Worm (Caenorhabditis elegans) whole organism, young adult: ENCODE data around the gene ZK688.1.

Experiments
- C06A6.2 ChIP-seq: fragments of 200-800 bp; sonication (Bioruptor generic); conservative IDR thresholded peaks from 2 replicates; pipeline ENCODE4 v1.3.6; 2022; ENCODE audit warnings: missing genetic modification characterization, missing compliant biosample characterization
- C17E4.6 ChIP-seq: fragments of 200-800 bp; sonication (Bioruptor generic); IDR thresholded peaks from 2 replicates; pipeline ENCODE4 v1.3.6; 2022; ENCODE audit warnings: missing genetic modification reagents, missing genetic modification characterization, missing compliant biosample characterization
- D2030.7 ChIP-seq: fragments of 200-800 bp; sonication (Bioruptor generic); IDR thresholded peaks from 2 replicates; pipeline ENCODE4 v1.3.6; 2022; ENCODE audit warnings: missing genetic modification reagents, missing genetic modification characterization, missing compliant biosample characterization
- F57A8.1 ChIP-seq: fragments of 200-800 bp; sonication (Bioruptor generic); optimal IDR thresholded peaks from 2 replicates; lab custom pipeline; 2018; ENCODE audit warnings: mild to moderate bottlenecking, missing genetic modification characterization, moderate library complexity, missing compliant biosample characterization
- K11D2.4 ChIP-seq: fragments of 200-800 bp; sonication (Bioruptor generic); IDR thresholded peaks from 2 replicates; pipeline ENCODE4 v1.3.6; 2022; ENCODE audit warnings: missing genetic modification reagents, missing genetic modification characterization, missing compliant biosample characterization
- K12H6.12 ChIP-seq: fragments of 200-800 bp; sonication (Bioruptor generic); optimal IDR thresholded peaks from 2 replicates; lab custom pipeline; 2018; ENCODE audit warnings: mild to moderate bottlenecking, missing genetic modification characterization, missing compliant biosample characterization
- Y53G8AR.9 ChIP-seq: fragments of 200-800 bp; sonication (Bioruptor generic); conservative IDR thresholded peaks from 2 replicates; pipeline ENCODE4 v1.3.6; 2022; ENCODE audit warnings: missing genetic modification reagents, missing genetic modification characterization, missing compliant biosample characterization
- Y67H2A.10 ChIP-seq: fragments of 200-800 bp; sonication (Bioruptor generic); conservative IDR thresholded peaks from 2 replicates; pipeline ENCODE4 v1.3.6; 2022; ENCODE audit warnings: missing genetic modification reagents, missing genetic modification characterization, missing compliant biosample characterization
- Y79H2A.3 ChIP-seq: fragments of 200-800 bp; sonication (Bioruptor generic); conservative IDR thresholded peaks from 2 replicates; pipeline ENCODE4 v1.3.6; 2022; ENCODE audit warnings: missing genetic modification reagents, missing genetic modification characterization, missing compliant biosample characterization
- ZK185.1 ChIP-seq: sonication (generic microtip); optimal IDR thresholded peaks from 2 replicates; lab custom pipeline; 2016; ENCODE audit warnings: mild to moderate bottlenecking, missing genetic modification characterization, missing compliant biosample characterization; ENCODE audit not compliant: poor library complexity, severe bottlenecking
- aptf-2 ChIP-seq: fragments of 200-800 bp; sonication (Bioruptor generic); conservative IDR thresholded peaks from 2 replicates; pipeline ENCODE4 v1.3.6; 2022; ENCODE audit warnings: missing genetic modification reagents, missing genetic modification characterization, missing compliant biosample characterization
- cebp-1 ChIP-seq, 2 experiments: fragments of 200-800 bp in 1 of 2; sonication (Bioruptor generic) in 1 of 2; sonication (generic microtip) in 1 of 2; IDR thresholded peaks in 1 of 2; optimal IDR thresholded peaks in 1 of 2; 2 replicates each; pipeline versions ENCODE4 v1.3.6 to Lab custom; 2017 to 2022; ENCODE audit warnings: missing compliant biosample characterization in 2 of 2, missing genetic modification characterization in 2 of 2, mild to moderate bottlenecking in 1 of 2, missing genetic modification reagents in 1 of 2, moderate library complexity in 1 of 2
- ceh-100 ChIP-seq: fragments of 200-800 bp; sonication (Bioruptor generic); IDR thresholded peaks from 2 replicates; pipeline ENCODE4 v1.3.6; 2022; ENCODE audit warnings: missing genetic modification reagents, missing genetic modification characterization, missing compliant biosample characterization
- ceh-27 ChIP-seq: fragments of 200-800 bp; sonication (Bioruptor generic); optimal IDR thresholded peaks from 2 replicates; lab custom pipeline; 2018; ENCODE audit warnings: mild to moderate bottlenecking, missing genetic modification characterization, moderate library complexity, missing compliant biosample characterization
- chd-7 ChIP-seq: sonication (generic microtip); optimal IDR thresholded peaks from 2 replicates; lab custom pipeline; 2016; ENCODE audit warnings: mild to moderate bottlenecking, missing genetic modification characterization, moderate library complexity, missing compliant biosample characterization
- efl-1 ChIP-seq: fragments of 150-350 bp; optimal IDR thresholded peaks from 2 replicates; lab custom pipeline; 2014; ENCODE audit warnings: missing biosample characterization, missing genetic modification reagents, missing genetic modification characterization
- ekl-4 ChIP-seq: fragments of 200-800 bp; sonication (Bioruptor generic); IDR thresholded peaks from 2 replicates; pipeline ENCODE4 v1.3.6; 2022; ENCODE audit warnings: missing genetic modification reagents, missing genetic modification characterization, missing compliant biosample characterization
- ets-4 ChIP-seq: fragments of 200-800 bp; sonication (Bioruptor generic); optimal IDR thresholded peaks from 2 replicates; lab custom pipeline; 2018; ENCODE audit warnings: mild to moderate bottlenecking, missing genetic modification characterization, missing compliant biosample characterization
- hlh-12 ChIP-seq: sonication (generic microtip); optimal IDR thresholded peaks from 2 replicates; lab custom pipeline; 2016; ENCODE audit warnings: missing genetic modification characterization, missing compliant biosample characterization
- hlh-26 ChIP-seq: fragments of 200-800 bp; sonication (Bioruptor generic); conservative IDR thresholded peaks from 2 replicates; pipeline ENCODE4 v1.3.6; 2022; ENCODE audit warnings: missing genetic modification reagents, missing genetic modification characterization, missing compliant biosample characterization
- hmg-20 ChIP-seq: fragments of 200-800 bp; sonication (Bioruptor generic); IDR thresholded peaks from 2 replicates; pipeline ENCODE4 v1.3.6; 2022; ENCODE audit warnings: missing genetic modification reagents, missing genetic modification characterization, missing compliant biosample characterization
- lag-1 ChIP-seq: fragments of 200-800 bp; sonication (Bioruptor generic); IDR thresholded peaks from 2 replicates; pipeline ENCODE4 v1.3.6; 2022; ENCODE audit warnings: missing genetic modification reagents, missing genetic modification characterization, missing compliant biosample characterization
- let-526 ChIP-seq: fragments of 200-800 bp; sonication (Bioruptor generic); IDR thresholded peaks from 2 replicates; pipeline ENCODE4 v1.3.6; 2022; ENCODE audit warnings: missing genetic modification reagents, missing genetic modification characterization, missing compliant biosample characterization
- lin-35 ChIP-seq, 3 experiments: fragments of 150-350 bp in 2 of 3; sonication (generic microtip) in 1 of 3; optimal IDR thresholded peaks; 2 replicates each; lab custom pipeline; 2014 to 2018; ENCODE audit warnings: missing biosample characterization in 3 of 3, missing genetic modification characterization in 3 of 3, missing genetic modification reagents in 3 of 3
- lin-40 ChIP-seq: sonication (generic microtip); optimal IDR thresholded peaks from 2 replicates; lab custom pipeline; 2016; ENCODE audit warnings: missing genetic modification characterization, mild to moderate bottlenecking, missing compliant biosample characterization, missing genotype, missing genetic modification reagents
- madf-10 ChIP-seq: sonication (generic microtip); optimal IDR thresholded peaks from 2 replicates; lab custom pipeline; 2016; ENCODE audit warnings: mild to moderate bottlenecking, missing genetic modification characterization, missing compliant biosample characterization
- madf-6 ChIP-seq: fragments of 200-800 bp; sonication (Bioruptor generic); IDR thresholded peaks from 2 replicates; pipeline ENCODE4 v1.3.6; 2022; ENCODE audit warnings: missing genetic modification reagents, missing genetic modification characterization, missing compliant biosample characterization
- mel-28 ChIP-seq: sonication (generic microtip); optimal IDR thresholded peaks from 2 replicates; lab custom pipeline; 2016; ENCODE audit warnings: borderline replicate concordance, mild to moderate bottlenecking, missing genetic modification characterization, missing compliant biosample characterization
- mes-4 ChIP-seq: sonication (generic microtip); optimal IDR thresholded peaks from 2 replicates; lab custom pipeline; 2016; ENCODE audit warnings: missing genotype, missing genetic modification characterization, missing compliant biosample characterization
- nfya-1 ChIP-seq: sonication (generic microtip); optimal IDR thresholded peaks from 2 replicates; lab custom pipeline; 2017; ENCODE audit warnings: antibody characterized with exemption, missing compliant biosample characterization, missing genetic modification characterization, borderline replicate concordance; ENCODE audit not compliant: insufficient read depth
- nfyb-1 ChIP-seq: fragments of 200-800 bp; sonication (Bioruptor generic); IDR thresholded peaks from 2 replicates; pipeline ENCODE4 v1.3.6; 2022; ENCODE audit warnings: missing genetic modification reagents, missing genetic modification characterization, missing compliant biosample characterization
- nhr-120 ChIP-seq: fragments of 200-800 bp; sonication (Bioruptor generic); IDR thresholded peaks from 2 replicates; pipeline ENCODE4 v1.3.6; 2022; ENCODE audit warnings: missing genetic modification characterization, missing compliant biosample characterization
- nhr-80 ChIP-seq: sonication (generic microtip); optimal IDR thresholded peaks from 2 replicates; lab custom pipeline; 2016; ENCODE audit warnings: missing genetic modification characterization, missing compliant biosample characterization
- nhr-90 ChIP-seq: sonication (generic microtip); optimal IDR thresholded peaks from 2 replicates; lab custom pipeline; 2016; ENCODE audit warnings: missing genotype, mild to moderate bottlenecking, missing genetic modification characterization, missing compliant biosample characterization
- pbrm-1 ChIP-seq: fragments of 200-800 bp; sonication (Bioruptor generic); IDR thresholded peaks from 2 replicates; pipeline ENCODE4 v1.3.6; 2022; ENCODE audit warnings: missing genetic modification reagents, missing genetic modification characterization, missing compliant biosample characterization
- rcor-1 ChIP-seq: fragments of 200-800 bp; sonication (Bioruptor generic); IDR thresholded peaks from 2 replicates; pipeline ENCODE4 v1.3.6; 2022; ENCODE audit warnings: missing genetic modification reagents, missing genetic modification characterization, missing compliant biosample characterization
- repo-1 ChIP-seq: sonication (generic microtip); optimal IDR thresholded peaks from 2 replicates; lab custom pipeline; 2017; ENCODE audit warnings: mild to moderate bottlenecking, missing genetic modification characterization, missing compliant biosample characterization
- snpc-1.3 ChIP-seq: sonication (generic microtip); optimal IDR thresholded peaks from 2 replicates; lab custom pipeline; 2017; ENCODE audit warnings: missing genetic modification characterization, mild to moderate bottlenecking, missing compliant biosample characterization, antibody characterized with exemption, moderate library complexity, missing genotype, missing genetic modification reagents; ENCODE audit not compliant: insufficient read depth
- somi-1 ChIP-seq: fragments of 200-800 bp; sonication (Bioruptor generic); optimal IDR thresholded peaks from 2 replicates; lab custom pipeline; 2018; ENCODE audit warnings: mild to moderate bottlenecking, missing genetic modification characterization, missing compliant biosample characterization
- sptf-2 ChIP-seq: fragments of 200-800 bp; sonication (Bioruptor generic); optimal IDR thresholded peaks from 2 replicates; lab custom pipeline; 2018; ENCODE audit warnings: mild to moderate bottlenecking, missing genetic modification characterization, missing compliant biosample characterization
- tbp1 ChIP-seq: fragments of 200-800 bp; sonication (Bioruptor generic); optimal IDR thresholded peaks from 2 replicates; lab custom pipeline; 2018; ENCODE audit warnings: mild to moderate bottlenecking, missing genetic modification characterization, missing compliant biosample characterization
- tbx-9 ChIP-seq: sonication (generic microtip); optimal IDR thresholded peaks from 2 replicates; lab custom pipeline; 2016; ENCODE audit warnings: borderline replicate concordance, missing genetic modification characterization, inconsistent platforms, missing compliant biosample characterization
- unc-130 ChIP-seq: sonication (generic microtip); optimal IDR thresholded peaks from 2 replicates; lab custom pipeline; 2016; ENCODE audit warnings: missing genetic modification reagents, missing genetic modification characterization, missing compliant biosample characterization
- zim-3 ChIP-seq: sonication (generic microtip); optimal IDR thresholded peaks from 2 replicates; lab custom pipeline; 2017; ENCODE audit warnings: mild to moderate bottlenecking, missing genetic modification characterization, moderate library complexity, missing compliant biosample characterization
- ztf-22 ChIP-seq: fragments of 200-800 bp; sonication (Bioruptor generic); optimal IDR thresholded peaks from 2 replicates; lab custom pipeline; 2018; ENCODE audit warnings: mild to moderate bottlenecking, missing genetic modification characterization, moderate library complexity, missing compliant biosample characterization
- ztf-26 ChIP-seq: sonication (generic microtip); optimal IDR thresholded peaks from 2 replicates; lab custom pipeline; 2017; ENCODE audit warnings: missing genetic modification characterization, missing compliant biosample characterization

ZK688.1 gene

DNA sequence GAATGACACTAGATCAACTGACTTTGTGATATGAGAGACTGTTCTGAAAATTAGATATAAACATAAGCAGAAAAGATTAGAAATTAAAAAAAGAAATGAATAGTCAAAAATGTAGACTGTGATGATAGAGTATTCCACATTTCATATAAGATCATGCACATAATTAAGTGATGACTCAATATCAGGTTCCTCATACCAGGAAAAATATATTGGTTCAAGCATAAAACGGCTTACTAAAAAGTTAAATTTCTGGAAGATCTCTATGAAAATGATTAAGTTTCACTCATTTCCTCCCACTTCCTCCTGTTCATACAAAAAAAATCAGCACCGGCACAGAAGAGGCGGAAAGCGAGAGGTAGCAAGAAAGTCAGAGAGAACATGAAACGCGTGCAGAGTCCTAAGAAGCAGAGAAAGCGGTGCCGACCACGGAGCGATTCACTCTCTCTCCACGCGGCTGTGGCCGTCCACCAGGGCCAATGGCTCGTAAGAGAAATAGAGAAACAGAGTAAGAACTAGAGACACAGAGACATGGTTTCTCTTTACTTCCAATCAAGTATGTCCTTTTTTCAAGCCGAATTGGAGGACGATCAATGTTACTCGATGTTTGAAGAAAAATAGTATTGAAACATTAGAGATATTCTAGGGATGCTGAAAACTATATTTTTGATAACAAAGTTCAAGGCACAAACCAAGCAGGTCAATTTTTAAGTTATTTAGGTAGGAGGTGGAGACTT lies 17.6 kb upstream of the ZK688.1 start, which contains the start of the genes ZK688.5 and fahd-1:
ZK688.5 (minus strand) TSS at position 51 of the 734 bp plus-strand sequence.
fahd-1 (plus strand) TSS at position 684 of the 734 bp plus-strand sequence.
- TF ChIP-seq C17E4.6 (GFP tag; lab: Robert Waterston, UW): no peak
- TF ChIP-seq repo-1: no peak
- TF ChIP-seq ekl-4: no peak
- no peak for TF ChIP-seq tbx-9 (tag; lab: Kevin White, UChicago)
- TF ChIP-seq efl-1 (GFP tag; lab: Kevin White, UChicago): no peak
- no peak for TF ChIP-seq F57A8.1 (GFP tag; lab: Kevin White, UChicago)
- no peak for TF ChIP-seq ztf-22
- TF ChIP-seq nfya-1: no peak
- TF ChIP-seq Y53G8AR.9 (GFP tag; lab: Robert Waterston, UW): peak; percentile 56; the same call in 1 of the 2 replicates
- 0 out of 2 replicates have a peak, but pooled peaks have one; percentile 35 for TF ChIP-seq C06A6.2 (GFP tag; lab: Robert Waterston, UW)
- peak; percentile 50; the same call in 1 of the 2 replicates for TF ChIP-seq let-526
- no peak for TF ChIP-seq hlh-12
- peak; percentile 14 for TF ChIP-seq madf-10 (tag; lab: Kevin White, UChicago)
- peak; percentile 45 for TF ChIP-seq tbp1 (GFP tag; lab: Kevin White, UChicago)
- no peak for TF ChIP-seq ceh-100 (GFP tag; lab: Robert Waterston, UW)
- peak; percentile 27; the same call in 1 of the 2 replicates for TF ChIP-seq madf-6 (GFP tag; lab: Robert Waterston, UW)
- no peak for TF ChIP-seq lin-35 (GFP tag; optimal IDR thresholded peaks at IDR 0.05; lab: Kevin White, UChicago)
- no peak for TF ChIP-seq aptf-2 (GFP tag; lab: Robert Waterston, UW)
- TF ChIP-seq D2030.7 (GFP tag; lab: Robert Waterston, UW): no peak
- TF ChIP-seq Y79H2A.3: no peak
- TF ChIP-seq zim-3 (tag; lab: Kevin White, UChicago): no peak
- peak; percentile 39 for TF ChIP-seq ztf-26 (tag; lab: Kevin White, UChicago)
- peak; percentile 34 for TF ChIP-seq K12H6.12 (tag; lab: Kevin White, UChicago)
- TF ChIP-seq snpc-1.3 (tag; lab: Kevin White, UChicago): no peak
- TF ChIP-seq ets-4 (GFP tag; lab: Kevin White, UChicago): no peak
- no peak for TF ChIP-seq hmg-20 (GFP tag; lab: Robert Waterston, UW)
- no peak for TF ChIP-seq Y67H2A.10 (GFP tag; lab: Robert Waterston, UW)
- TF ChIP-seq lag-1: no peak
- TF ChIP-seq nhr-90 (tag; lab: Kevin White, UChicago): no peak
- no peak for TF ChIP-seq nhr-120
- no peak for TF ChIP-seq hlh-26 (GFP tag; lab: Robert Waterston, UW)
- peak; percentile 43 for TF ChIP-seq somi-1 (GFP tag; lab: Kevin White, UChicago)
- TF ChIP-seq chd-7 (tag; lab: Kevin White, UChicago): peak; percentile 29
- 0 out of 2 replicates have a peak, but pooled peaks have one; percentile 10 for TF ChIP-seq K11D2.4 (GFP tag; lab: Robert Waterston, UW)
- peak; percentile 26 for TF ChIP-seq ZK185.1 (tag; lab: Kevin White, UChicago)
- 0 out of 2 replicates have a peak, but pooled peaks have one; percentile 26 for TF ChIP-seq pbrm-1 (GFP tag; lab: Robert Waterston, UW)
- TF ChIP-seq sptf-2 (GFP tag; lab: Kevin White, UChicago): no peak
- TF ChIP-seq mes-4 (tag; lab: Kevin White, UChicago): no peak
- peak; percentile 69 for TF ChIP-seq lin-40 (tag; lab: Kevin White, UChicago)
- TF ChIP-seq unc-130 (GFP tag; lab: Kevin White, UChicago): no peak
- TF ChIP-seq rcor-1 (GFP tag; lab: Robert Waterston, UW): no peak; the same call in 1 of the 2 replicates
- no peak for TF ChIP-seq cebp-1 (GFP tag; IDR thresholded peaks at IDR 0.05; lab: Robert Waterston, UW)
- TF ChIP-seq cebp-1 (tag; optimal IDR thresholded peaks at IDR 0.05; lab: Kevin White, UChicago): peak; percentile 75
- no peak for TF ChIP-seq mel-28 (tag; lab: Kevin White, UChicago)
- TF ChIP-seq ceh-27 (GFP tag; lab: Kevin White, UChicago): peak; percentile 44
- peak; percentile 66; the same call in 1 of the 2 replicates for TF ChIP-seq nfyb-1 (GFP tag; lab: Robert Waterston, UW)
- TF ChIP-seq nhr-80 (tag; lab: Kevin White, UChicago): peak; percentile 91
